Worm (Caenorhabditis elegans): ENCODE results near the gene algn-8.

DNA sequence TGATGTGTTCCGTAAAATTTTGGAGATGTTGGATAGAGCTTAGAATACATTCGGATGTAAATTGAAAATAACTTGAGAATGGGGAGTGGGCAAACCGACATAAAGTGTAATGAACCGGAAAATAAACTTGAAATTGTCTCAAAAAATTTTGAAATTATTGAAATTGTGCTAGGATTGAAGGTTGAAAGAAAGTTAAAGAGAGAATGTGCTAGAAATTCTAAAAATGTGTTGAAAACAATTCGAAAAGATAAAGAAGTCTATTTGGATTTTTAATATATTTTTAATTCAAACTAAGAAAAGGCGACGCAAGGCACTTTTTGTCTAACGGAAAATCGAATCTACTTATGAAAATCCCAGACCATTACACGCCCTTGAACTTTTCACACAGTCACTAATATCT, 52.4 kb downstream of the algn-8 start, which contains the start of gene ZK938.3:
- TF ChIP-seq ama-1 (optimal IDR thresholded peaks at IDR 0.05) (no peak), lin-11 (tag; optimal IDR thresholded peaks at IDR 0.05) (no peak), ceh-18 (tag; optimal IDR thresholded peaks at IDR 0.05) (no peak), pha-4 (tag; optimal IDR thresholded peaks at IDR 0.05) (no peak), elt-2 (tag; optimal IDR thresholded peaks at IDR 0.05) (no peak), pros-1 (tag; optimal IDR thresholded peaks at IDR 0.05) (no peak), C38D4.7 (GFP tag; optimal IDR thresholded peaks at IDR 0.05) (no peak), ets-4 (tag; optimal IDR thresholded peaks at IDR 0.05) (no peak), hlh-30 (tag; optimal IDR thresholded peaks at IDR 0.05; ENCODE audit: insufficient read depth) (no peak), nhr-11 (tag; optimal IDR thresholded peaks at IDR 0.05) (peak; percentile 21)

Data from whole organism, late embryonic.